Worm (Caenorhabditis elegans) whole organism, late embryonic: Measurements from ENCODE around the gene F26D2.13.

Source experiments
- C38D4.7 ChIP-seq: fragments of 200-800 bp; sonication (Bioruptor generic); optimal IDR thresholded peaks from 2 replicates; lab custom pipeline; 2018; ENCODE audit warnings: mild to moderate bottlenecking, missing genetic modification characterization, moderate library complexity, missing compliant biosample characterization
- F13H6.1 ChIP-seq: sonication (generic microtip); optimal IDR thresholded peaks from 2 replicates; lab custom pipeline; 2016; ENCODE audit warnings: missing genetic modification characterization, missing compliant biosample characterization
- K09A11.1 ChIP-seq: sonication (generic microtip); optimal IDR thresholded peaks from 2 replicates; lab custom pipeline; 2017; ENCODE audit warnings: antibody characterized with exemption, mild to moderate bottlenecking, missing genetic modification characterization, missing compliant biosample characterization; ENCODE audit not compliant: insufficient read depth
- ahr-1 ChIP-seq: sonication (generic microtip); optimal IDR thresholded peaks from 2 replicates; lab custom pipeline; 2016; ENCODE audit warnings: missing genetic modification characterization, missing compliant biosample characterization
- ama-1 ChIP-seq: fragments of 150-350 bp; optimal IDR thresholded peaks from 2 replicates; lab custom pipeline; 2014
- ceh-14 ChIP-seq: sonication (generic microtip); optimal IDR thresholded peaks from 2 replicates; lab custom pipeline; 2016; ENCODE audit warnings: missing genotype, missing genetic modification characterization, missing compliant biosample characterization
- ceh-18 ChIP-seq: sonication (generic microtip); optimal IDR thresholded peaks from 2 replicates; lab custom pipeline; 2016; ENCODE audit warnings: missing genetic modification characterization, missing compliant biosample characterization
- ceh-19 ChIP-seq: fragments of 200-800 bp; sonication (Bioruptor generic); optimal IDR thresholded peaks from 2 replicates; lab custom pipeline; 2018; ENCODE audit warnings: mild to moderate bottlenecking, missing genetic modification characterization, missing compliant biosample characterization
- ceh-2 ChIP-seq: sonication (generic microtip); optimal IDR thresholded peaks from 2 replicates; lab custom pipeline; 2016; ENCODE audit warnings: missing genotype, missing genetic modification characterization, missing compliant biosample characterization
- ceh-22 ChIP-seq: sonication (generic microtip); optimal IDR thresholded peaks from 2 replicates; lab custom pipeline; 2017; ENCODE audit warnings: missing biosample characterization, missing genetic modification characterization
- ceh-45 ChIP-seq: fragments of 200-800 bp; sonication (Bioruptor generic); IDR thresholded peaks from 2 replicates; pipeline ENCODE4 v1.3.6; 2022; ENCODE audit warnings: missing genetic modification reagents, missing genetic modification characterization, missing compliant biosample characterization
- che-1 ChIP-seq: sonication (generic microtip); optimal IDR thresholded peaks from 2 replicates; lab custom pipeline; 2016; ENCODE audit warnings: mild to moderate bottlenecking, missing genetic modification characterization, missing compliant biosample characterization
- dve-1 ChIP-seq: sonication (generic microtip); optimal IDR thresholded peaks from 2 replicates; lab custom pipeline; 2017; ENCODE audit warnings: antibody characterized with exemption, mild to moderate bottlenecking, missing genetic modification characterization, missing compliant biosample characterization
- ets-4 ChIP-seq: sonication (generic microtip); optimal IDR thresholded peaks from 2 replicates; lab custom pipeline; 2016; ENCODE audit warnings: missing genetic modification characterization, missing compliant biosample characterization
- eyg-1 ChIP-seq: sonication (generic microtip); optimal IDR thresholded peaks from 2 replicates; lab custom pipeline; 2016; ENCODE audit warnings: missing genotype, missing genetic modification characterization, missing compliant biosample characterization
- fkh-6 ChIP-seq: sonication (generic microtip); optimal IDR thresholded peaks from 2 replicates; lab custom pipeline; 2016; ENCODE audit warnings: missing genetic modification characterization, missing compliant biosample characterization
- gmeb-2 ChIP-seq: sonication (generic microtip); optimal IDR thresholded peaks from 2 replicates; lab custom pipeline; 2016; ENCODE audit warnings: missing genetic modification characterization, inconsistent platforms, missing compliant biosample characterization
- hlh-13 ChIP-seq: fragments of 200-800 bp; sonication (Bioruptor generic); optimal IDR thresholded peaks from 2 replicates; lab custom pipeline; 2018; ENCODE audit warnings: mild to moderate bottlenecking, missing genetic modification characterization, missing compliant biosample characterization
- hlh-15 ChIP-seq: sonication (generic microtip); optimal IDR thresholded peaks from 2 replicates; lab custom pipeline; 2016; ENCODE audit warnings: missing genetic modification characterization, missing compliant biosample characterization
- hlh-30 ChIP-seq: sonication (generic microtip); optimal IDR thresholded peaks from 2 replicates; lab custom pipeline; 2017; ENCODE audit warnings: antibody characterized with exemption, missing genetic modification characterization, missing compliant biosample characterization; ENCODE audit not compliant: insufficient read depth
- hlh-6 ChIP-seq: sonication (generic microtip); optimal IDR thresholded peaks from 2 replicates; lab custom pipeline; 2016; ENCODE audit warnings: missing genotype, missing genetic modification characterization, missing compliant biosample characterization
- lim-6 ChIP-seq: sonication (generic microtip); optimal IDR thresholded peaks from 2 replicates; lab custom pipeline; 2016; ENCODE audit warnings: missing genetic modification characterization, missing compliant biosample characterization
- lin-11 ChIP-seq: fragments of 200-800 bp; sonication (Bioruptor generic); optimal IDR thresholded peaks from 2 replicates; lab custom pipeline; 2018; ENCODE audit warnings: mild to moderate bottlenecking, missing genetic modification characterization, missing compliant biosample characterization
- madf-2 ChIP-seq: sonication (generic microtip); optimal IDR thresholded peaks from 2 replicates; lab custom pipeline; 2017; ENCODE audit warnings: missing genetic modification characterization, missing compliant biosample characterization
- mec-3 ChIP-seq: sonication (generic microtip); optimal IDR thresholded peaks from 2 replicates; lab custom pipeline; 2016; ENCODE audit warnings: borderline replicate concordance, missing genetic modification characterization, missing compliant biosample characterization
- nhr-232 ChIP-seq: sonication (generic microtip); optimal IDR thresholded peaks from 2 replicates; lab custom pipeline; 2016; ENCODE audit warnings: missing genetic modification characterization, missing compliant biosample characterization
- npax-4 ChIP-seq: sonication (generic microtip); optimal IDR thresholded peaks from 2 replicates; lab custom pipeline; 2016; ENCODE audit warnings: missing genetic modification characterization, missing compliant biosample characterization
- odd-2 ChIP-seq: sonication (generic microtip); optimal IDR thresholded peaks from 2 replicates; lab custom pipeline; 2017; ENCODE audit warnings: antibody characterized with exemption, mild to moderate bottlenecking, missing genetic modification characterization, missing compliant biosample characterization
- pag-3 ChIP-seq: sonication (generic microtip); optimal IDR thresholded peaks from 2 replicates; lab custom pipeline; 2016; ENCODE audit warnings: missing compliant biosample characterization, missing genetic modification characterization, borderline replicate concordance
- rnt-1 ChIP-seq: sonication (generic microtip); optimal IDR thresholded peaks from 2 replicates; lab custom pipeline; 2016; ENCODE audit warnings: missing genetic modification characterization, missing compliant biosample characterization
- sdc-2 ChIP-seq: sonication (generic microtip); optimal IDR thresholded peaks from 2 replicates; lab custom pipeline; 2016; ENCODE audit warnings: missing genotype, missing genetic modification characterization, missing compliant biosample characterization
- sox-2 ChIP-seq: fragments of 200-800 bp; sonication (Bioruptor generic); IDR thresholded peaks from 2 replicates; pipeline ENCODE4 v1.3.6; 2022; ENCODE audit warnings: missing genetic modification reagents, missing genetic modification characterization, missing compliant biosample characterization
- syd-9 ChIP-seq: sonication (generic microtip); optimal IDR thresholded peaks from 2 replicates; lab custom pipeline; 2016; ENCODE audit warnings: mild to moderate bottlenecking, missing genetic modification characterization, moderate library complexity, missing compliant biosample characterization
- tbx-2 ChIP-seq: sonication (generic microtip); optimal IDR thresholded peaks from 2 replicates; lab custom pipeline; 2016; ENCODE audit warnings: missing genetic modification characterization, missing compliant biosample characterization
- tbx-7 ChIP-seq: sonication (generic microtip); optimal IDR thresholded peaks from 2 replicates; lab custom pipeline; 2016; ENCODE audit warnings: missing genotype, missing genetic modification characterization, missing compliant biosample characterization
- ttx-3 ChIP-seq: sonication (generic microtip); optimal IDR thresholded peaks from 2 replicates; lab custom pipeline; 2016; ENCODE audit warnings: missing genetic modification reagents, missing genetic modification characterization, missing compliant biosample characterization
- unc-42 ChIP-seq: sonication (generic microtip); optimal IDR thresholded peaks from 2 replicates; lab custom pipeline; 2016; ENCODE audit warnings: missing genotype, missing genetic modification characterization, missing compliant biosample characterization
- ztf-16 ChIP-seq: sonication (generic microtip); optimal IDR thresholded peaks from 2 replicates; lab custom pipeline; 2017; ENCODE audit warnings: missing genetic modification characterization, missing compliant biosample characterization

F26D2.13 gene

ce11 chrV:16459377-16459776 is 24.0 kb upstream of the F26D2.13 start:
- TF ChIP-seq sox-2 (GFP tag; lab: Robert Waterston, UW): no peak
- no peak for TF ChIP-seq ceh-2 (tag; lab: Kevin White, UChicago)
- TF ChIP-seq che-1 (tag; lab: Kevin White, UChicago): no peak
- TF ChIP-seq hlh-6 (tag; lab: Kevin White, UChicago): no peak

DNA sequence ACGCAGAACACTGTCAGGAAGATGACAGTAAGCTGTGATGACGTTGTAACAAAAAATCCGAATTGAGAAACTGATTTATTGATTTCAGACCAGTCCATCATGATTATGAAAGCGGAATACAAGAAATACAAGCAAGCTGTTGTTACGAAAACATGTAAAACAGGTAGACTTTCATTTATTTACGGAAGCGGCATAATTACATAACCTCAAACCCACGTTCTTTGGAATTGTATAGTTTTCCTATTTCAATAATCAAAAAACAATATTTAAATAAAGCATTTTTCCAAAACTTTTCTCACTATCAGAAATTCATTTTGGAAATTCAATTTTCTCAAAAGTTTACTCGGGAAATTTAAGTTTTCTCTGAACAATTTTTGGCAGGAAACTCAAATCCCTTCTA is 23.3 kb upstream of the F26D2.13 start, which contains the start of gene str-15:
str-15 (minus strand) TSS at position 101 of the 400 bp plus-strand sequence.
- no peak for TF ChIP-seq ttx-3
- no peak for TF ChIP-seq K09A11.1 (tag; lab: Kevin White, UChicago)
- TF ChIP-seq mec-3 (tag; lab: Kevin White, UChicago): no peak
- no peak for TF ChIP-seq tbx-2 (tag; lab: Kevin White, UChicago)
- TF ChIP-seq ama-1 (lab: Kevin White, UChicago): no peak
- TF ChIP-seq hlh-13 (GFP tag; lab: Kevin White, UChicago): no peak
- TF ChIP-seq ztf-16 (tag; lab: Kevin White, UChicago): no peak
- TF ChIP-seq lim-6 (tag; lab: Kevin White, UChicago): no peak
- no peak for TF ChIP-seq fkh-6 (tag; lab: Kevin White, UChicago)
- no peak for TF ChIP-seq ets-4 (tag; lab: Kevin White, UChicago)
- no peak for TF ChIP-seq ahr-1 (tag; lab: Kevin White, UChicago)
- TF ChIP-seq ceh-22 (tag; lab: Kevin White, UChicago): no peak
- TF ChIP-seq ceh-19 (GFP tag; lab: Kevin White, UChicago): no peak
- TF ChIP-seq sox-2 (GFP tag; lab: Robert Waterston, UW): no peak
- TF ChIP-seq madf-2: no peak
- TF ChIP-seq npax-4: no peak

DNA sequence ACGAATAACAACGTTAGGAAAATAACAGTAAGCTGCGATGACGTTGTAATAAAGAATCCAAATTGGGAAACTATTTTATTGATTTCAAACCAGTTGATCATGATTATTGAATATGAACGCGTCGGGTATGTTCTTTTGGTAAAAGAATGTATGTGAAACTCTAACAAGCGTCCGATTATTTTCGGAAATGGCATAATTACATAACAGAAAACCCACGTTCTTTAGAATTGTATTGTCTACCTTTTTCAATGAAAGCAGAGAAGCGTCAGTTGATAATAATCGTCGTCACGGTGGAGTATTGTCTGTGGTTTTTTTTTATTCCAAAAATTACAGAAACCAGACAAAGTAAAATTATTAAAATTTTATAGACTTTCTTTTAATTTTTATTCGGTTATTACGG is 19.7 kb upstream of the F26D2.13 start, which contains the start of gene str-14:
str-14 (minus strand) TSS at position 101 of the 400 bp plus-strand sequence.
- TF ChIP-seq tbx-7 (tag; lab: Kevin White, UChicago) (no peak), npax-4 (no peak), eyg-1 (tag; lab: Kevin White, UChicago) (no peak), sdc-2 (tag; lab: Kevin White, UChicago) (no peak)

DNA sequence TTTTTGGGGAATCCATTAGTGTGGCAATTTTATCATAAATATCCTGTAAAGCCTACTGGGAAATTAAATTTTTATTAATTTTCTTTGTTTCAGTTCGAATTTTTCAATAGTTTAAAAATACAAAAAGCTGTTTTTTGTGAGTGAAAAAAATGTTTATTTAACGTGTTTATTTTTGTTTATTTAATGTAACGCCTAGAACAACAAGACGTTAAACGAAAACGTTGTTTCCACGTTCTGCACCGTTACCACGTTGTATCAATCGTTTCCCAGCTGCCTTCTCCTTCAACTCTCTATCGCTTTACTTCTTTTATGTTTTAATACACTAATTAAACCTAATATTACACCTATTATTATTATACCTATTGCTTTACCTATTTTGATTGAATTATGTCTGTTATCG is 12.3 kb upstream of the F26D2.13 start, which contains the start of gene T08G3.13:
T08G3.13 (plus strand) TSS at position 301 of the 400 bp plus-strand sequence.
- TF ChIP-seq F13H6.1 (no peak), ceh-18 (tag; lab: Kevin White, UChicago) (no peak), ceh-45 (GFP tag; lab: Robert Waterston, UW) (no peak), C38D4.7 (GFP tag; lab: Kevin White, UChicago) (no peak), hlh-30 (tag; lab: Kevin White, UChicago) (no peak), sdc-2 (tag; lab: Kevin White, UChicago) (no peak), syd-9 (no peak), mec-3 (tag; lab: Kevin White, UChicago) (no peak), ceh-19 (GFP tag; lab: Kevin White, UChicago) (no peak), unc-42 (tag; lab: Kevin White, UChicago) (no peak), ceh-22 (tag; lab: Kevin White, UChicago) (no peak), hlh-15 (tag; lab: Kevin White, UChicago) (no peak), lin-11 (tag; lab: Kevin White, UChicago) (no peak), gmeb-2 (tag; lab: Kevin White, UChicago) (no peak), nhr-232 (tag; lab: Kevin White, UChicago) (no peak), odd-2 (tag; lab: Kevin White, UChicago) (no peak)

DNA sequence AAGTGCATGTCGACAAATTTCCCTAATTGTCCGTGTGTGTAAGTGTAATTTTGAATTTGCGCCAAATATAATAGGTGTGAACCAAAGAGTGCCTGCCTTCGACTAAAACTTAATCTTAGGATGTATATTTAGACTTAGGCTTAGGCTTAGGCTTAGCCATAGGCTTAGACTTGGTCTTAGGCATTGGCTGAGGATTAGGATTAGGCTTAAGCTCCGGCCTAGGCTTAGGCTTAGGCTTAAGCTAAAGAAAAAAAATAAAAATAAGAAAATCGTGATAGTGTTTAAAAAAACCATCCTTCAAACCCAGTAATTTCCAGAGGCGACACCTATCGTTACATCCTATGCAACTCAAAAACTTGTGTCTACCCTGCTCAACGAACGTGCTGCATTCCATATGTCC is 10.8 kb upstream of the F26D2.13 start:
- TF ChIP-seq dve-1 (tag; lab: Kevin White, UChicago): peak; percentile 70
- TF ChIP-seq rnt-1 (tag; lab: Kevin White, UChicago): no peak
- no peak for TF ChIP-seq che-1 (tag; lab: Kevin White, UChicago)
- no peak for TF ChIP-seq npax-4
- no peak for TF ChIP-seq ceh-14 (tag; lab: Kevin White, UChicago)
- TF ChIP-seq pag-3 (tag; lab: Kevin White, UChicago): no peak
